Worm (Caenorhabditis elegans) whole organism, L4 larva: ENCODE measurements around the gene nhl-1.

Experiments
- D1046.2 ChIP-seq: fragments of 200-800 bp; sonication (Bioruptor generic); IDR thresholded peaks from 2 replicates; pipeline ENCODE4 v1.3.6; 2022; ENCODE audit warnings: missing genetic modification characterization, missing compliant biosample characterization
- F10B5.3 ChIP-seq: sonication (generic microtip); optimal IDR thresholded peaks from 2 replicates; lab custom pipeline; 2016; ENCODE audit warnings: mild to moderate bottlenecking, missing genetic modification characterization, missing compliant biosample characterization
- F44E2.7 ChIP-seq: fragments of 200-800 bp; sonication (Bioruptor generic); IDR thresholded peaks from 2 replicates; pipeline ENCODE4 v2.1.2; 2022; ENCODE audit warnings: missing genetic modification characterization, missing compliant biosample characterization
- T20F7.1 ChIP-seq: fragments of 200-800 bp; sonication (Bioruptor generic); optimal IDR thresholded peaks from 2 replicates; lab custom pipeline; 2018; ENCODE audit warnings: mild to moderate bottlenecking, missing genetic modification characterization, missing compliant biosample characterization
- T26A8.4 ChIP-seq: fragments of 200-800 bp; sonication (Bioruptor generic); IDR thresholded peaks from 2 replicates; pipeline ENCODE4 v1.3.6; 2022; ENCODE audit warnings: missing genetic modification characterization, missing compliant biosample characterization
- Y105C5A.15 ChIP-seq: fragments of 200-800 bp; sonication (Bioruptor generic); IDR thresholded peaks from 2 replicates; pipeline ENCODE4 v1.3.6; 2022; ENCODE audit warnings: missing genetic modification characterization, missing compliant biosample characterization
- Y5F2A.4 ChIP-seq: fragments of 200-800 bp; sonication (Bioruptor generic); optimal IDR thresholded peaks from 2 replicates; lab custom pipeline; 2018; ENCODE audit warnings: mild to moderate bottlenecking, missing genetic modification characterization, missing compliant biosample characterization
- ZK337.2 ChIP-seq: fragments of 200-800 bp; sonication (Bioruptor generic); IDR thresholded peaks from 2 replicates; pipeline ENCODE4 v1.3.6; 2022; ENCODE audit warnings: missing genetic modification reagents, missing genetic modification characterization, missing compliant biosample characterization
- ZK546.5 ChIP-seq, 2 experiments: sonication (generic microtip); optimal IDR thresholded peaks; 2 replicates each; lab custom pipeline; 2017; ENCODE audit warnings: missing biosample characterization in 2 of 2, missing genetic modification characterization in 2 of 2
- attf-4 ChIP-seq: sonication (generic microtip); optimal IDR thresholded peaks from 3 replicates; lab custom pipeline; 2017; ENCODE audit warnings: missing biosample characterization, missing genetic modification characterization
- ceh-44 ChIP-seq: fragments of 200-800 bp; sonication (Bioruptor generic); IDR thresholded peaks from 2 replicates; pipeline ENCODE4 v1.3.6; 2022; ENCODE audit warnings: missing genetic modification reagents, missing genetic modification characterization, missing compliant biosample characterization
- ces-1 ChIP-seq: fragments of 150-350 bp; sonication (generic microtip); optimal IDR thresholded peaks from 4 replicates; lab custom pipeline; 2014; ENCODE audit warnings: missing biosample characterization, missing genetic modification reagents, missing genetic modification characterization
- cey-2 ChIP-seq: sonication (generic microtip); optimal IDR thresholded peaks from 3 replicates; lab custom pipeline; 2017; ENCODE audit warnings: missing genetic modification characterization, mild to moderate bottlenecking, missing compliant biosample characterization, antibody characterized with exemption, borderline replicate concordance; ENCODE audit not compliant: insufficient read depth
- ctbp-1 ChIP-seq: fragments of 200-800 bp; sonication (Bioruptor generic); IDR thresholded peaks from 2 replicates; pipeline ENCODE4 v1.3.6; 2022; ENCODE audit warnings: missing genetic modification reagents, missing genetic modification characterization, missing compliant biosample characterization
- daf-16 ChIP-seq, 3 experiments: sonication (generic microtip); optimal IDR thresholded peaks; 2 replicates each; lab custom pipeline; 2016 to 2017; ENCODE audit warnings: missing genetic modification characterization in 3 of 3, missing genetic modification reagents in 3 of 3, mild to moderate bottlenecking in 2 of 3, missing compliant biosample characterization in 2 of 3, missing biosample characterization in 1 of 3, moderate library complexity in 1 of 3
- dmd-6 ChIP-seq: fragments of 200-800 bp; sonication (Bioruptor generic); IDR thresholded peaks from 2 replicates; pipeline ENCODE4 v1.3.6; 2022; ENCODE audit warnings: missing genetic modification reagents, missing genetic modification characterization, missing compliant biosample characterization
- dmd-8 ChIP-seq: fragments of 200-800 bp; sonication (Bioruptor generic); IDR thresholded peaks from 2 replicates; pipeline ENCODE4 v1.3.6; 2022; ENCODE audit warnings: missing genetic modification characterization, missing compliant biosample characterization
- dpl-1 ChIP-seq: fragments of 150-350 bp; optimal IDR thresholded peaks from 2 replicates; lab custom pipeline; 2014; ENCODE audit warnings: missing biosample characterization, missing genetic modification reagents, missing genetic modification characterization
- dve-1 ChIP-seq: sonication (generic microtip); optimal IDR thresholded peaks from 2 replicates; lab custom pipeline; 2017; ENCODE audit warnings: antibody characterized with exemption, mild to moderate bottlenecking, missing genetic modification characterization, missing compliant biosample characterization; ENCODE audit not compliant: insufficient read depth
- egl-27 ChIP-seq: sonication (generic microtip); optimal IDR thresholded peaks from 3 replicates; lab custom pipeline; 2017; ENCODE audit warnings: missing biosample characterization, missing genetic modification reagents, missing genetic modification characterization
- egl-43 ChIP-seq: fragments of 200-800 bp; sonication (Bioruptor generic); IDR thresholded peaks from 2 replicates; pipeline ENCODE4 v1.3.6; 2022; ENCODE audit warnings: missing genetic modification reagents, missing genetic modification characterization, missing compliant biosample characterization
- hlh-30 ChIP-seq: sonication (generic microtip); optimal IDR thresholded peaks from 2 replicates; lab custom pipeline; 2017; ENCODE audit warnings: antibody characterized with exemption, mild to moderate bottlenecking, missing genetic modification characterization, missing compliant biosample characterization; ENCODE audit not compliant: insufficient read depth
- hmg-1.1 ChIP-seq: fragments of 200-800 bp; sonication (Bioruptor generic); IDR thresholded peaks from 2 replicates; pipeline ENCODE4 v1.3.6; 2022; ENCODE audit warnings: missing genetic modification reagents, missing genetic modification characterization, missing compliant biosample characterization
- jun-1 ChIP-seq: fragments of 150-350 bp; optimal IDR thresholded peaks from 2 replicates; lab custom pipeline; 2014; ENCODE audit warnings: missing biosample characterization, missing genetic modification reagents, missing genetic modification characterization
- lim-7 ChIP-seq: fragments of 200-800 bp; sonication (Bioruptor generic); IDR thresholded peaks from 2 replicates; pipeline ENCODE4 v1.3.6; 2022; ENCODE audit warnings: missing genetic modification characterization, missing compliant biosample characterization
- lin-39 ChIP-seq: fragments of 150-350 bp; optimal IDR thresholded peaks from 2 replicates; lab custom pipeline; 2014; ENCODE audit warnings: missing biosample characterization, missing genetic modification reagents, missing genetic modification characterization
- lir-3 ChIP-seq: sonication (generic microtip); optimal IDR thresholded peaks from 2 replicates; lab custom pipeline; 2016; ENCODE audit warnings: mild to moderate bottlenecking, missing genetic modification characterization, missing compliant biosample characterization
- lsy-2 ChIP-seq, 2 experiments: fragments of 150-350 bp in 1 of 2; sonication (generic microtip) in 1 of 2; optimal IDR thresholded peaks; 2 replicates each; lab custom pipeline; 2014 to 2017; ENCODE audit warnings: missing biosample characterization in 2 of 2, missing genetic modification characterization in 2 of 2
- mdl-1 ChIP-seq, 2 experiments: fragments of 150-350 bp in 1 of 2; sonication (generic microtip) in 1 of 2; optimal IDR thresholded peaks; 2 replicates each; lab custom pipeline; 2014 to 2017; ENCODE audit warnings: missing biosample characterization in 2 of 2, missing genetic modification characterization in 2 of 2
- mes-2 ChIP-seq: sonication (generic microtip); optimal IDR thresholded peaks from 2 replicates; lab custom pipeline; 2016; ENCODE audit warnings: missing genotype, mild to moderate bottlenecking, missing genetic modification characterization, missing compliant biosample characterization; ENCODE audit not compliant: poor library complexity, severe bottlenecking
- nhr-10 ChIP-seq: fragments of 150-350 bp; optimal IDR thresholded peaks from 2 replicates; lab custom pipeline; 2014; ENCODE audit warnings: missing biosample characterization, missing genetic modification characterization
- nhr-102 ChIP-seq: sonication (generic microtip); optimal IDR thresholded peaks from 2 replicates; lab custom pipeline; 2016; ENCODE audit warnings: mild to moderate bottlenecking, missing genetic modification characterization, moderate library complexity, missing compliant biosample characterization
- nhr-11 ChIP-seq: fragments of 150-350 bp; optimal IDR thresholded peaks from 2 replicates; lab custom pipeline; 2014; ENCODE audit warnings: missing biosample characterization, missing genetic modification characterization
- nhr-111 ChIP-seq: fragments of 200-800 bp; sonication (Bioruptor generic); optimal IDR thresholded peaks from 2 replicates; lab custom pipeline; 2018; ENCODE audit warnings: mild to moderate bottlenecking, missing genetic modification characterization, missing compliant biosample characterization
- nhr-237 ChIP-seq: sonication (generic microtip); optimal IDR thresholded peaks from 2 replicates; lab custom pipeline; 2017; ENCODE audit warnings: missing biosample characterization, missing genetic modification characterization
- nhr-25 ChIP-seq: sonication (generic microtip); optimal IDR thresholded peaks from 2 replicates; lab custom pipeline; 2017; ENCODE audit warnings: missing genetic modification characterization, mild to moderate bottlenecking, missing compliant biosample characterization, antibody characterized with exemption, moderate library complexity, borderline replicate concordance; ENCODE audit not compliant: insufficient read depth
- set-16 ChIP-seq: fragments of 200-800 bp; sonication (Bioruptor generic); IDR thresholded peaks from 2 replicates; pipeline ENCODE4 v1.3.6; 2022; ENCODE audit warnings: missing genetic modification reagents, missing genetic modification characterization, missing compliant biosample characterization
- snpc-4 ChIP-seq: fragments of 150-350 bp; optimal IDR thresholded peaks from 2 replicates; lab custom pipeline; 2014; ENCODE audit warnings: missing biosample characterization, missing genetic modification characterization
- tra-1 ChIP-seq: fragments of 200-800 bp; sonication (Bioruptor generic); IDR thresholded peaks from 2 replicates; pipeline ENCODE4 v1.3.6; 2022; ENCODE audit warnings: missing genetic modification reagents, missing genetic modification characterization, missing compliant biosample characterization
- unc-39 ChIP-seq: sonication (generic microtip); optimal IDR thresholded peaks from 2 replicates; lab custom pipeline; 2017; ENCODE audit warnings: missing biosample characterization, missing genetic modification characterization
- zag-1 ChIP-seq: fragments of 150-350 bp; optimal IDR thresholded peaks from 2 replicates; lab custom pipeline; 2014; ENCODE audit warnings: missing biosample characterization, missing genetic modification characterization
- zfp-3 ChIP-seq: fragments of 200-800 bp; sonication (Bioruptor generic); conservative IDR thresholded peaks from 2 replicates; pipeline ENCODE4 v1.3.6; 2022; ENCODE audit warnings: missing genetic modification reagents, missing genetic modification characterization, missing compliant biosample characterization

Gene nhl-1

ce11 chrIII:9145765-9146164 lies 7.9 kb downstream of the nhl-1 start, which contains the start of gene ZK512.8:
TSS of gene ZK512.8 (plus strand) at chrIII:9146065.
- TF ChIP-seq ZK546.5 (tag; optimal IDR thresholded peaks at IDR 0.05; lab: Kevin White, UChicago) (no peak), Y5F2A.4 (GFP tag; lab: Kevin White, UChicago) (no peak), egl-43 (GFP tag; lab: Robert Waterston, UW) (no peak), nhr-102 (no peak), dmd-6 (GFP tag; lab: Robert Waterston, UW) (no peak), cey-2 (tag; lab: Kevin White, UChicago) (no peak), lin-39 (tag; lab: Kevin White, UChicago) (no peak), F10B5.3 (tag; lab: Kevin White, UChicago) (no peak), lir-3 (tag; lab: Kevin White, UChicago) (no peak), lim-7 (GFP tag; lab: Robert Waterston, UW) (no peak), nhr-111 (no peak), nhr-237 (no peak), F44E2.7 (GFP tag; lab: Robert Waterston, UW) (no peak), snpc-4 (tag; lab: Kevin White, UChicago) (no peak), egl-27 (tag; lab: Kevin White, UChicago) (no peak), jun-1 (tag; lab: Kevin White, UChicago) (no peak), T26A8.4 (GFP tag; lab: Robert Waterston, UW) (no peak), zfp-3 (GFP tag; lab: Robert Waterston, UW) (no peak), ZK337.2 (GFP tag; lab: Robert Waterston, UW) (no peak), dve-1 (tag; lab: Kevin White, UChicago) (no peak)

ce11 chrIII:9144744-9145390 lies 8.8 kb downstream of the nhl-1 start, which contains the start of the genes ZK512.2 and ZK512.4:
TSS of gene ZK512.2 (minus strand) at chrIII:9144794.
TSS of gene ZK512.4 (plus strand) at chrIII:9145340.
- TF ChIP-seq F44E2.7 (GFP tag; lab: Robert Waterston, UW) (no peak), hmg-1.1 (GFP tag; lab: Robert Waterston, UW) (no peak), ZK337.2 (GFP tag; lab: Robert Waterston, UW) (no peak), ces-1 (GFP tag; lab: Kevin White, UChicago) (no peak), tra-1 (GFP tag; lab: Robert Waterston, UW) (no peak), nhr-11 (tag; lab: Kevin White, UChicago) (no peak), lsy-2 (tag; optimal IDR thresholded peaks at IDR 0.05; lab: Kevin White, UChicago) (peak in 1 of 2 experiments; percentile 57), ctbp-1 (GFP tag; lab: Robert Waterston, UW) (no peak), hlh-30 (tag; lab: Kevin White, UChicago) (peak; percentile 10), zag-1 (tag; lab: Kevin White, UChicago) (no peak), D1046.2 (GFP tag; lab: Robert Waterston, UW) (no peak), dpl-1 (GFP tag; lab: Kevin White, UChicago) (peak; percentile 41), nhr-10 (no peak), ceh-44 (GFP tag; lab: Robert Waterston, UW) (no peak), Y105C5A.15 (GFP tag; lab: Robert Waterston, UW) (no peak), mes-2 (tag; lab: Kevin White, UChicago) (peak; percentile 60), mdl-1 (tag; optimal IDR thresholded peaks at IDR 0.05; lab: Kevin White, UChicago) (no peak), unc-39 (tag; lab: Kevin White, UChicago) (no peak), set-16 (GFP tag; lab: Robert Waterston, UW) (no peak), attf-4 (tag; lab: Kevin White, UChicago) (no peak), dmd-8 (GFP tag; lab: Robert Waterston, UW) (no peak), nhr-111 (no peak), T20F7.1 (no peak), daf-16 (GFP tag; optimal IDR thresholded peaks at IDR 0.05; lab: Kevin White, UChicago) (no peak), daf-16 (tag; optimal IDR thresholded peaks at IDR 0.05; lab: Kevin White, UChicago) (no peak), nhr-25 (tag; lab: Kevin White, UChicago) (no peak)
- TF ChIP-seq, all 104 proteins: peak for 4
